Worm (Caenorhabditis elegans) whole organism, midembryonic: ENCODE data around the gene C02G6.3.

Experiments
- T22C8.4 ChIP-seq: fragments of 200-800 bp; sonication (Bioruptor generic); IDR thresholded peaks from 2 replicates; pipeline ENCODE4 v1.3.6; 2022; ENCODE audit warnings: missing genetic modification characterization, missing compliant biosample characterization
- cog-1 ChIP-seq: sonication (generic microtip); optimal IDR thresholded peaks from 2 replicates; lab custom pipeline; 2016; ENCODE audit warnings: missing genetic modification characterization, missing compliant biosample characterization
- flt-1 ChIP-seq: fragments of 200-800 bp; sonication (Bioruptor generic); IDR thresholded peaks from 2 replicates; pipeline ENCODE4 v1.3.6; 2022; ENCODE audit warnings: missing genetic modification characterization, missing compliant biosample characterization
- klf-2 ChIP-seq: fragments of 200-800 bp; sonication (Bioruptor generic); conservative IDR thresholded peaks from 2 replicates; pipeline ENCODE4 v1.3.6; 2022; ENCODE audit warnings: missing genetic modification reagents, missing genetic modification characterization, missing compliant biosample characterization
- med-1 ChIP-seq: sonication (generic microtip); optimal IDR thresholded peaks from 2 replicates; lab custom pipeline; 2017; ENCODE audit warnings: missing genetic modification characterization, mild to moderate bottlenecking, missing compliant biosample characterization, antibody characterized with exemption, missing genetic modification reagents; ENCODE audit not compliant: insufficient read depth
- ref-1 ChIP-seq: fragments of 200-800 bp; sonication (Bioruptor generic); conservative IDR thresholded peaks from 2 replicates; pipeline ENCODE4 v1.3.6; 2022; ENCODE audit warnings: missing genetic modification reagents, missing genetic modification characterization, missing compliant biosample characterization
- ztf-29 ChIP-seq: fragments of 200-800 bp; sonication (Bioruptor generic); IDR thresholded peaks from 2 replicates; pipeline ENCODE4 v1.3.6; 2022; ENCODE audit warnings: missing genetic modification reagents, missing genetic modification characterization, missing compliant biosample characterization

- TF ChIP-seq T22C8.4 (GFP tag; lab: Robert Waterston, UW) = no peak
- no peak for TF ChIP-seq flt-1 (GFP tag; lab: Robert Waterston, UW)
- TF ChIP-seq ztf-29 (GFP tag; lab: Robert Waterston, UW) = no peak
- TF ChIP-seq ref-1 = no peak
- TF ChIP-seq klf-2 (GFP tag; lab: Robert Waterston, UW) = no peak
- TF ChIP-seq med-1 (GFP tag; lab: Kevin White, UChicago) = no peak
- TF ChIP-seq cog-1 = no peak
Observed at ce11 chrV:5831253-5831652, 48.9 kb upstream of the C02G6.3 start.
